Fruit fly (Drosophila melanogaster) whole organism, embryonic: ENCODE measurements around the gene wls.

Source experiments
- B-H1 ChIP-seq: fragments of 200-800 bp; sonication (Bioruptor generic); IDR thresholded peaks from 3 replicates; pipeline ENCODE4 v1.3.6; 2022; ENCODE audit warnings: missing biosample characterization, missing genetic modification characterization
- BEAF-32 ChIP-seq: fragments of 200-800 bp; sonication (Bioruptor generic); optimal IDR thresholded peaks from 3 replicates; lab custom pipeline; 2017; ENCODE audit warnings: missing biosample characterization, missing genetic modification characterization, mild to moderate bottlenecking, moderate library complexity, missing genetic modification reagents
- Bgb ChIP-seq: fragments of 200-800 bp; sonication (Bioruptor generic); IDR thresholded peaks from 2 replicates; pipeline ENCODE4 v1.3.6; 2022; ENCODE audit warnings: missing biosample characterization, missing genetic modification characterization; ENCODE audit not compliant: partially characterized antibody
- CG10431 ChIP-seq: fragments of 200-800 bp; sonication (Bioruptor generic); optimal IDR thresholded peaks from 3 replicates; lab custom pipeline; 2018; ENCODE audit warnings: missing biosample characterization, mild to moderate bottlenecking, missing genetic modification characterization
- CG11560 ChIP-seq: fragments of 200-800 bp; sonication (Bioruptor generic); IDR thresholded peaks from 3 replicates; pipeline ENCODE4 v1.3.6; 2022; ENCODE audit warnings: missing biosample characterization, missing genetic modification characterization
- CG1233 ChIP-seq: fragments of 200-800 bp; sonication (Bioruptor generic); optimal IDR thresholded peaks from 4 replicates; lab custom pipeline; 2018; ENCODE audit warnings: missing biosample characterization, mild to moderate bottlenecking, missing genetic modification characterization
- CG13775 ChIP-seq: fragments of 200-800 bp; sonication (Bioruptor generic); optimal IDR thresholded peaks from 3 replicates; lab custom pipeline; 2017; ENCODE audit warnings: missing biosample characterization, mild to moderate bottlenecking, missing genetic modification characterization
- CG14441 ChIP-seq: fragments of 200-800 bp; sonication (Bioruptor generic); IDR thresholded peaks from 2 replicates; pipeline ENCODE4 v1.3.6; 2022; ENCODE audit warnings: missing biosample characterization, missing genetic modification characterization
- CG1529 ChIP-seq: fragments of 200-800 bp; sonication (Bioruptor generic); optimal IDR thresholded peaks from 3 replicates; lab custom pipeline; 2018; ENCODE audit warnings: missing biosample characterization, missing genetic modification characterization
- CG15514 ChIP-seq: fragments of 200-800 bp; sonication (Bioruptor generic); optimal IDR thresholded peaks from 3 replicates; lab custom pipeline; 2017; ENCODE audit warnings: missing biosample characterization, missing genetic modification characterization, mild to moderate bottlenecking, moderate library complexity, missing genetic modification reagents
- CG1647 ChIP-seq: fragments of 200-800 bp; sonication (Bioruptor generic); optimal IDR thresholded peaks from 3 replicates; lab custom pipeline; 2016; ENCODE audit warnings: missing biosample characterization, missing genetic modification characterization
- CG16815 ChIP-seq: fragments of 200-800 bp; sonication (Bioruptor generic); optimal IDR thresholded peaks from 3 replicates; lab custom pipeline; 2017; ENCODE audit warnings: missing biosample characterization, mild to moderate bottlenecking, missing genetic modification characterization
- CG17359 ChIP-seq: fragments of 200-800 bp; sonication (Bioruptor generic); optimal IDR thresholded peaks from 3 replicates; lab custom pipeline; 2018; ENCODE audit warnings: missing biosample characterization, mild to moderate bottlenecking, missing genetic modification characterization, moderate library complexity
- CG17912 ChIP-seq: fragments of 200-800 bp; sonication (Bioruptor generic); optimal IDR thresholded peaks from 2 replicates; lab custom pipeline; 2018; ENCODE audit warnings: missing biosample characterization, mild to moderate bottlenecking, missing genetic modification characterization
- CG31388 ChIP-seq: fragments of 200-800 bp; sonication (Bioruptor generic); optimal IDR thresholded peaks from 2 replicates; lab custom pipeline; 2016; ENCODE audit warnings: missing biosample characterization, missing genetic modification characterization
- CG3281 ChIP-seq: fragments of 200-800 bp; sonication (Bioruptor generic); optimal IDR thresholded peaks from 3 replicates; lab custom pipeline; 2017; ENCODE audit warnings: missing biosample characterization, mild to moderate bottlenecking, missing genetic modification characterization
- CG34376 ChIP-seq: fragments of 200-800 bp; sonication (Bioruptor generic); optimal IDR thresholded peaks from 2 replicates; lab custom pipeline; 2018; ENCODE audit warnings: missing biosample characterization, mild to moderate bottlenecking, missing genetic modification characterization
- CG4282 ChIP-seq: fragments of 200-800 bp; sonication (Bioruptor generic); optimal IDR thresholded peaks from 2 replicates; lab custom pipeline; 2016; ENCODE audit warnings: missing biosample characterization, missing genetic modification characterization
- CG6791 ChIP-seq: fragments of 200-800 bp; sonication (Bioruptor generic); IDR thresholded peaks from 3 replicates; pipeline ENCODE4 v1.3.6; 2022; ENCODE audit warnings: missing biosample characterization, missing genetic modification characterization; ENCODE audit not compliant: partially characterized antibody
- Dbx ChIP-seq: fragments of 200-800 bp; sonication (Bioruptor generic); IDR thresholded peaks from 3 replicates; pipeline ENCODE4 v1.3.6; 2022; ENCODE audit warnings: missing biosample characterization, missing genetic modification characterization
- Dp ChIP-seq: fragments of 200-800 bp; sonication (Bioruptor generic); optimal IDR thresholded peaks from 2 replicates; lab custom pipeline; 2018; ENCODE audit warnings: missing biosample characterization, mild to moderate bottlenecking, missing genetic modification characterization, moderate library complexity
- E2f1 ChIP-seq: fragments of 200-800 bp; sonication (Bioruptor generic); IDR thresholded peaks from 2 replicates; pipeline ENCODE4 v1.3.6; 2022; ENCODE audit warnings: missing biosample characterization, missing genetic modification characterization
- H2.0 ChIP-seq: fragments of 200-800 bp; sonication (Bioruptor generic); IDR thresholded peaks from 2 replicates; pipeline ENCODE4 v1.3.6; 2022; ENCODE audit warnings: missing biosample characterization, missing genetic modification characterization
- HLH4C ChIP-seq: fragments of 200-800 bp; sonication (Bioruptor generic); IDR thresholded peaks from 3 replicates; pipeline ENCODE4 v1.3.6; 2022; ENCODE audit warnings: missing biosample characterization, missing genetic modification characterization; ENCODE audit not compliant: partially characterized antibody
- HmgZ ChIP-seq: fragments of 200-800 bp; sonication (Bioruptor generic); optimal IDR thresholded peaks from 2 replicates; lab custom pipeline; 2018; ENCODE audit warnings: missing biosample characterization, mild to moderate bottlenecking, missing genetic modification characterization
- Hmx ChIP-seq: fragments of 200-800 bp; sonication (Bioruptor generic); optimal IDR thresholded peaks from 2 replicates; lab custom pipeline; 2016; ENCODE audit warnings: missing biosample characterization, missing genetic modification characterization
- Myb ChIP-seq: fragments of 200-800 bp; sonication (Bioruptor generic); optimal IDR thresholded peaks from 2 replicates; lab custom pipeline; 2016; ENCODE audit warnings: missing biosample characterization, missing genetic modification characterization
- TFAM ChIP-seq: fragments of 200-800 bp; sonication (Bioruptor generic); optimal IDR thresholded peaks from 2 replicates; lab custom pipeline; 2017; ENCODE audit warnings: missing biosample characterization, missing genetic modification characterization, inconsistent platforms
- Taf1 ChIP-seq: fragments of 200-800 bp; sonication (Bioruptor generic); IDR thresholded peaks from 2 replicates; pipeline ENCODE4 v1.3.6; 2022; ENCODE audit warnings: missing biosample characterization, missing genetic modification characterization
- bab2 ChIP-seq: fragments of 200-800 bp; sonication (Bioruptor generic); optimal IDR thresholded peaks from 2 replicates; lab custom pipeline; 2016; ENCODE audit warnings: missing biosample characterization, missing genetic modification characterization
- cg ChIP-seq: fragments of 200-800 bp; sonication (Bioruptor generic); optimal IDR thresholded peaks from 3 replicates; lab custom pipeline; 2019; ENCODE audit warnings: missing biosample characterization, mild to moderate bottlenecking, missing genetic modification characterization, moderate library complexity
- da ChIP-seq: fragments of 200-800 bp; sonication (Bioruptor generic); optimal IDR thresholded peaks from 2 replicates; lab custom pipeline; 2016; ENCODE audit warnings: missing biosample characterization, missing genetic modification characterization
- dmrt99B ChIP-seq: fragments of 200-800 bp; sonication (Bioruptor generic); optimal IDR thresholded peaks from 2 replicates; lab custom pipeline; 2018; ENCODE audit warnings: missing biosample characterization, mild to moderate bottlenecking, missing genetic modification characterization, moderate library complexity
- en ChIP-seq: fragments of 200-800 bp; sonication (Bioruptor generic); optimal IDR thresholded peaks from 2 replicates; lab custom pipeline; 2016; ENCODE audit warnings: missing biosample characterization, missing genetic modification characterization
- gcm ChIP-seq: fragments of 200-800 bp; sonication (Bioruptor generic); optimal IDR thresholded peaks from 2 replicates; lab custom pipeline; 2019; ENCODE audit warnings: missing biosample characterization, mild to moderate bottlenecking, missing genetic modification characterization, moderate library complexity
- grau ChIP-seq: fragments of 200-800 bp; optimal IDR thresholded peaks from 3 replicates; lab custom pipeline; 2019; ENCODE audit warnings: missing biosample characterization, mild to moderate bottlenecking, missing genetic modification characterization, moderate library complexity
- grn ChIP-seq: fragments of 200-800 bp; sonication (Bioruptor generic); optimal IDR thresholded peaks from 3 replicates; lab custom pipeline; 2017; ENCODE audit warnings: missing biosample characterization, missing genetic modification characterization
- gsb-n ChIP-seq: fragments of 200-800 bp; sonication (Bioruptor generic); optimal IDR thresholded peaks from 3 replicates; lab custom pipeline; 2018; ENCODE audit warnings: missing biosample characterization, mild to moderate bottlenecking, missing genetic modification characterization
- odd ChIP-seq: fragments of 200-800 bp; sonication (Bioruptor generic); optimal IDR thresholded peaks from 2 replicates; lab custom pipeline; 2017; ENCODE audit warnings: missing biosample characterization, mild to moderate bottlenecking, missing genetic modification characterization
- phol ChIP-seq: fragments of 200-800 bp; sonication (Bioruptor generic); optimal IDR thresholded peaks from 3 replicates; lab custom pipeline; 2018; ENCODE audit warnings: missing biosample characterization, mild to moderate bottlenecking, missing genetic modification characterization, moderate library complexity
- run ChIP-seq: fragments of 200-800 bp; sonication (Bioruptor generic); optimal IDR thresholded peaks from 3 replicates; lab custom pipeline; 2018; ENCODE audit warnings: missing biosample characterization, mild to moderate bottlenecking, missing genetic modification characterization
- sens ChIP-seq: fragments of 200-800 bp; sonication (Bioruptor generic); peaks from one replicate; lab custom pipeline; 2016; ENCODE audit warnings: missing biosample characterization, missing genetic modification characterization
- sens-2 ChIP-seq: fragments of 200-800 bp; sonication (Bioruptor generic); IDR thresholded peaks from 2 replicates; pipeline ENCODE4 v1.3.6; 2022; ENCODE audit warnings: missing biosample characterization, missing genetic modification characterization
- so ChIP-seq: fragments of 200-800 bp; sonication (Bioruptor generic); IDR thresholded peaks from 3 replicates; pipeline ENCODE4 v1.3.6; 2022; ENCODE audit warnings: missing biosample characterization, missing genetic modification characterization
- sqz ChIP-seq: fragments of 200-800 bp; sonication (Bioruptor generic); optimal IDR thresholded peaks from 3 replicates; lab custom pipeline; 2018; ENCODE audit warnings: missing biosample characterization, mild to moderate bottlenecking, missing genetic modification characterization
- ssp ChIP-seq: fragments of 200-800 bp; sonication (Bioruptor generic); IDR thresholded peaks from 2 replicates; pipeline ENCODE4 v1.3.6; 2022; ENCODE audit warnings: missing biosample characterization, missing genetic modification characterization
- stc ChIP-seq: fragments of 200-800 bp; sonication (Bioruptor generic); IDR thresholded peaks from 2 replicates; pipeline ENCODE4 v1.3.6; 2022; ENCODE audit warnings: missing biosample characterization, missing genetic modification characterization
- tna ChIP-seq: fragments of 200-800 bp; sonication (Bioruptor generic); IDR thresholded peaks from 2 replicates; pipeline ENCODE4 v1.3.6; 2022; ENCODE audit warnings: missing biosample characterization, missing genetic modification characterization; ENCODE audit not compliant: partially characterized antibody
- usp ChIP-seq: fragments of >200 bp; optimal IDR thresholded peaks from 2 replicates; lab custom pipeline; 2017; ENCODE audit warnings: missing biosample characterization, missing genetic modification characterization
- vvl ChIP-seq: fragments of 200-800 bp; sonication (Bioruptor generic); IDR thresholded peaks from 2 replicates; pipeline ENCODE4 v1.3.6; 2022; ENCODE audit warnings: missing biosample characterization, missing genetic modification characterization
- yki ChIP-seq: fragments of >200 bp; optimal IDR thresholded peaks from 3 replicates; lab custom pipeline; 2018
- zfh1 ChIP-seq: fragments of 200-800 bp; sonication (Bioruptor generic); IDR thresholded peaks from 3 replicates; pipeline ENCODE4 v1.3.6; 2022; ENCODE audit warnings: missing biosample characterization, missing genetic modification characterization

Gene wls

DNA sequence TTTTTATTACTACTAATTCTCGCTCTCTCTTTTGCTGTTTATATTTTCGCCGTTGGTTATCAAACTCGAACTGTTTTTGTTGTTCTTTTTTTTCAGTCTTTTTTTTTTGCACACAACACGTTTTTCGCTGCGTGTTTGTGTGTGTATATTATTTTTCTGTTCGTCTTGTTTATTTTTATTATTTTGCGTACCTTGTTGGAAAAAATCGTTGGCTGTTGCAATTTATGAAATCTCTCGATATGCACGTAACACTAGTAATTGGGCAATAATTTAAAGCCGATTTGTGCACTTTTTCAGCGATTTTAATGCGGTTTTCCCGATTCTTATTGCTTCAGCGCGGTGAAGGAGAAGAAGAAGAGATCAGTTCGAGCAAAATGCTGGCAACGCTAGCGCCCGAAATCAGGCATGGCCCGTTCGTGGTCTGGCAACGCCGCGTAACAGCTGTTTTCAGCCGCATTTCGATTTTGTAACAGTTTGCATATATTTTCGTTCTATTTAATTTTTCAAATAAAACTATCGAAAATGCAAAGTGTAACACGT lies 48.9 kb downstream of the wls start, which contains the start of the genes FoxK and mRpL2 (continued):
- no peak for TF ChIP-seq usp (GFP tag; lab: Kevin White, UChicago)
- no peak for TF ChIP-seq grn (GFP tag; lab: Kevin White, UChicago)
- no peak for TF ChIP-seq CG13775 (GFP tag; lab: Kevin White, UChicago)
- no peak for TF ChIP-seq CG31388 (GFP tag; lab: Kevin White, UChicago)
- TF ChIP-seq vvl (GFP tag; lab: Robert Waterston, UW) = peak; percentile 56; the same call in 1 of the 2 replicates
- no peak for TF ChIP-seq CG34376 (GFP tag; lab: Kevin White, UChicago)
- TF ChIP-seq tna (GFP tag; lab: Robert Waterston, UW) = peak; percentile 27; the same call in 1 of the 2 replicates
- no peak for TF ChIP-seq sens-2 (GFP tag; lab: Robert Waterston, UW)
- TF ChIP-seq Myb = peak; percentile 78
- peak; percentile 45 for TF ChIP-seq phol (tag; lab: Kevin White, UChicago)
- no peak for TF ChIP-seq ssp (GFP tag; lab: Robert Waterston, UW)
- no peak for TF ChIP-seq CG10431 (GFP tag; lab: Kevin White, UChicago)
- TF ChIP-seq cg = peak; percentile 26
- TF ChIP-seq dmrt99B (tag; lab: Kevin White, UChicago) = no peak
- TF ChIP-seq gcm (GFP tag; lab: Kevin White, UChicago) = no peak
- no peak for TF ChIP-seq stc (GFP tag; lab: Robert Waterston, UW)
- TF ChIP-seq gsb-n = no peak
- TF ChIP-seq sqz = peak; percentile 83
- no peak for TF ChIP-seq odd (GFP tag; lab: Kevin White, UChicago)
- no peak for TF ChIP-seq B-H1
- TF ChIP-seq HLH4C (GFP tag; lab: Robert Waterston, UW) = no peak
- TF ChIP-seq so (GFP tag; lab: Robert Waterston, UW) = no peak
- no peak for TF ChIP-seq E2f1 (GFP tag; lab: Robert Waterston, UW)
- TF ChIP-seq Dp = peak; percentile 51
- peak; percentile 47 for TF ChIP-seq BEAF-32 (GFP tag; lab: Kevin White, UChicago)
- no peak for TF ChIP-seq Hmx (GFP tag; lab: Kevin White, UChicago)
- no peak for TF ChIP-seq CG1233 (GFP tag; lab: Kevin White, UChicago)
- no peak for TF ChIP-seq da
- peak; percentile 5 for TF ChIP-seq CG3281
- peak; percentile 54 for TF ChIP-seq HmgZ (tag; lab: Kevin White, UChicago)
- no peak for TF ChIP-seq CG1647
- TF ChIP-seq CG11560 = no peak
- no peak for TF ChIP-seq bab2 (GFP tag; lab: Kevin White, UChicago)
- peak; percentile 39 for TF ChIP-seq CG4282
- no peak for TF ChIP-seq Dbx (GFP tag; lab: Robert Waterston, UW)
- no peak for TF ChIP-seq CG17359 (tag; lab: Kevin White, UChicago)
- TF ChIP-seq CG16815 (GFP tag; lab: Kevin White, UChicago) = no peak
- TF ChIP-seq Taf1 (GFP tag; lab: Robert Waterston, UW) = no peak
- peak; percentile 54; the same call in 2 of the 3 replicates for TF ChIP-seq CG6791
- no peak for TF ChIP-seq H2.0 (GFP tag; lab: Robert Waterston, UW)
- no peak for TF ChIP-seq CG1529 (GFP tag; lab: Kevin White, UChicago)
- peak; percentile 31; the same call in 1 of the 3 replicates for TF ChIP-seq zfh1
- TF ChIP-seq run (tag; lab: Kevin White, UChicago) = peak; percentile 19
- peak; percentile 2 for TF ChIP-seq grau (tag; lab: Kevin White, UChicago)
- peak; percentile 26 for TF ChIP-seq CG17912 (GFP tag; lab: Kevin White, UChicago)
- TF ChIP-seq CG15514 (GFP tag; lab: Kevin White, UChicago) = peak; percentile 69
- no peak for TF ChIP-seq yki
- TF ChIP-seq sens (GFP tag; lab: Kevin White, UChicago) = peak; percentile 78
- TF ChIP-seq CG14441 (GFP tag; lab: Robert Waterston, UW) = no peak
- no peak for TF ChIP-seq en (GFP tag; lab: Kevin White, UChicago)
- no peak for TF ChIP-seq TFAM (GFP tag; lab: Kevin White, UChicago)
- peak; percentile 23; the same call in 1 of the 2 replicates for TF ChIP-seq Bgb (GFP tag; lab: Robert Waterston, UW)
